Fruit fly (Drosophila melanogaster): Measurements from ENCODE around the gene CG14042.
A peak's percentile ranks its signal among the peaks of the same experiment; 100 is the strongest.

Gene CG14042

DNA sequence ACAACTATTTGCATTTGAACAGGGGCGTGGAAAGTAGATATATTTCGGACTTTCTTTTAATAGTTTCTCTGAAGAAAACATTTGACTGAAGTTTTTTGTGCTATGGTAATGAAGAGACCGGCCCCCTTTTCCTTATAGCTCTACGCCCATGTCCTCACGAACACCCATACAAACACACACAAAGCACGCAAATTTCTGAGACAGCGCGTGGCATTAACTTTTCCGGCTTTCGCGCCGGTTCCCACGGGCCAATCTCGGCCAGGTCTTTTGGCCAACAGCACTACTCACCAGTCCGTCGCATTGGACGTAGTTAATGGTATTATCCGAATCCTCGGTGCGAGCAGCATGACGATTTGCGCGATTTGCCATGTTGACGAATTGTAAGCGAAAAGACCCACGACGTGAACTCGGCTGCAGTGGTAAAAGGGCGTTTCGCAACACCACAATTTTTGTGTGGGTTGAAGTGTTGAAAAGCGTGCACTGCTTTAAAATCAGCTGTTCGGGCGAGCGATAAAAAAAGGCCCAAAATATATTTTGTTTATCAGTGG is 14.9 kb downstream of the CG14042 start, which contains the start of gene senju (continued):
- TF ChIP-seq grn (GFP tag; optimal IDR thresholded peaks at IDR 0.05) (peak; percentile 48), B-H2 (GFP tag; optimal IDR thresholded peaks at IDR 0.05) (peak; percentile 88), CG1603 (tag; optimal IDR thresholded peaks at IDR 0.05) (peak; percentile 76), CG32767 (GFP tag; IDR thresholded peaks at IDR 0.05) (peak; percentile 64; the same call in 1 of the 2 replicates), CG8290 (GFP tag; optimal IDR thresholded peaks at IDR 0.05) (peak; percentile 72), CG8290 (tag; optimal IDR thresholded peaks at IDR 0.05) (peak; percentile 33 to 91), Abd-B (GFP tag; optimal IDR thresholded peaks at IDR 0.05) (peak; percentile 16), Lim3 (GFP tag; IDR thresholded peaks at IDR 0.05) (peak; percentile 37; the same call in 1 of the 2 replicates), oc (tag; optimal IDR thresholded peaks at IDR 0.05) (peak; percentile 39), fru (optimal IDR thresholded peaks at IDR 0.05) (no peak), CG17802 (tag; optimal IDR thresholded peaks at IDR 0.05) (no peak), luna (GFP tag; optimal IDR thresholded peaks at IDR 0.05) (peak; percentile 46), psq (GFP tag; optimal IDR thresholded peaks at IDR 0.05) (peak; percentile 58), CG8924 (tag; optimal IDR thresholded peaks at IDR 0.05) (peak; percentile 82), danr (GFP tag; IDR thresholded peaks at IDR 0.05) (0 out of 2 replicates have a peak, but pooled peaks have one; percentile 46), ttk (GFP tag; IDR thresholded peaks at IDR 0.05) (peak; percentile 69), pan (optimal IDR thresholded peaks at IDR 0.05) (no peak), pan (GFP tag; optimal IDR thresholded peaks at IDR 0.05 in 1 of 2, IDR thresholded peaks at IDR 0.05 in 1 of 2) (peak in 1 of 2 experiments; percentile 90), cg (GFP tag; optimal IDR thresholded peaks at IDR 0.05) (peak; percentile 93), CG16815 (GFP tag; optimal IDR thresholded peaks at IDR 0.05) (peak; percentile 73), ap (GFP tag; IDR thresholded peaks at IDR 0.05) (peak; percentile 75; the same call in 1 of the 2 replicates), CG17385 (GFP tag; optimal IDR thresholded peaks at IDR 0.05) (peak; percentile 83), CG11504 (tag; optimal IDR thresholded peaks at IDR 0.05) (peak; percentile 76), CG10959 (GFP tag; IDR thresholded peaks at IDR 0.05) (peak; percentile 50; the same call in 1 of the 2 replicates), h (optimal IDR thresholded peaks at IDR 0.05) (no peak), CG6854 (GFP tag; optimal IDR thresholded peaks at IDR 0.05) (peak; percentile 75), wdn (GFP tag; IDR thresholded peaks at IDR 0.05) (peak; percentile 66), CG6175 (GFP tag; IDR thresholded peaks at IDR 0.05) (peak; percentile 52; the same call in 2 of the 3 replicates), en (GFP tag; optimal IDR thresholded peaks at IDR 0.05) (peak; percentile 62), CG10543 (GFP tag; optimal IDR thresholded peaks at IDR 0.05) (peak; percentile 88), cad (GFP tag; optimal IDR thresholded peaks at IDR 0.05) (no peak), Asciz (GFP tag; optimal IDR thresholded peaks at IDR 0.05) (peak; percentile 74), CG6813 (GFP tag; optimal IDR thresholded peaks at IDR 0.05) (peak; percentile 79), caup (GFP tag; optimal IDR thresholded peaks at IDR 0.05; ENCODE audit: severe bottlenecking) (peak; percentile 92), Vsx1 (GFP tag; optimal IDR thresholded peaks at IDR 0.05) (peak; percentile 19), ken (GFP tag; IDR thresholded peaks at IDR 0.05) (peak; percentile 81), E2f2 (GFP tag; IDR thresholded peaks at IDR 0.05) (peak; percentile 55; the same call in 1 of the 2 replicates), crol (GFP tag; IDR thresholded peaks at IDR 0.05) (peak; percentile 28; the same call in 1 of the 2 replicates), nau (GFP tag; optimal IDR thresholded peaks at IDR 0.05) (peak; percentile 81), CG6791 (GFP tag; IDR thresholded peaks at IDR 0.05; ENCODE audit: partially characterized antibody) (peak; percentile 54), CG12391 (tag; optimal IDR thresholded peaks at IDR 0.05) (peak; percentile 83), mam (GFP tag; optimal IDR thresholded peaks at IDR 0.05) (peak; percentile 86), CG2875 (GFP tag; optimal IDR thresholded peaks at IDR 0.05) (peak; percentile 80), Poxn (GFP tag; IDR thresholded peaks at IDR 0.05) (no peak), CG10431 (GFP tag; optimal IDR thresholded peaks at IDR 0.05) (peak; percentile 49), CG17568 (GFP tag; optimal IDR thresholded peaks at IDR 0.05) (peak; percentile 61), wek (GFP tag; optimal IDR thresholded peaks at IDR 0.05) (peak; percentile 57), Tbp (GFP tag; optimal IDR thresholded peaks at IDR 0.05) (no peak), tll (GFP tag; optimal IDR thresholded peaks at IDR 0.05) (peak in 1 of 2 experiments; percentile 19), Hsf (GFP tag; optimal IDR thresholded peaks at IDR 0.05) (peak; percentile 80)
